Fruit fly (Drosophila melanogaster): ENCODE measurements around the gene CG34313.

CG34313 gene

dm6 chr2L:16887660-16888573 lies 8.6 kb downstream of the CG34313 start, which contains the start of the genes osi and tweek (continued):
- peak; percentile 44 for TF ChIP-seq ey (GFP tag; optimal IDR thresholded peaks at IDR 0.05)
- TF ChIP-seq Myc (optimal IDR thresholded peaks at IDR 0.05), result peak; percentile 87
- no peak for TF ChIP-seq usp (GFP tag; optimal IDR thresholded peaks at IDR 0.05)
- peak; percentile 55 for TF ChIP-seq rgr (GFP tag; optimal IDR thresholded peaks at IDR 0.05)
- peak; percentile 10 for TF ChIP-seq GATAd (GFP tag; optimal IDR thresholded peaks at IDR 0.05)

DNA sequence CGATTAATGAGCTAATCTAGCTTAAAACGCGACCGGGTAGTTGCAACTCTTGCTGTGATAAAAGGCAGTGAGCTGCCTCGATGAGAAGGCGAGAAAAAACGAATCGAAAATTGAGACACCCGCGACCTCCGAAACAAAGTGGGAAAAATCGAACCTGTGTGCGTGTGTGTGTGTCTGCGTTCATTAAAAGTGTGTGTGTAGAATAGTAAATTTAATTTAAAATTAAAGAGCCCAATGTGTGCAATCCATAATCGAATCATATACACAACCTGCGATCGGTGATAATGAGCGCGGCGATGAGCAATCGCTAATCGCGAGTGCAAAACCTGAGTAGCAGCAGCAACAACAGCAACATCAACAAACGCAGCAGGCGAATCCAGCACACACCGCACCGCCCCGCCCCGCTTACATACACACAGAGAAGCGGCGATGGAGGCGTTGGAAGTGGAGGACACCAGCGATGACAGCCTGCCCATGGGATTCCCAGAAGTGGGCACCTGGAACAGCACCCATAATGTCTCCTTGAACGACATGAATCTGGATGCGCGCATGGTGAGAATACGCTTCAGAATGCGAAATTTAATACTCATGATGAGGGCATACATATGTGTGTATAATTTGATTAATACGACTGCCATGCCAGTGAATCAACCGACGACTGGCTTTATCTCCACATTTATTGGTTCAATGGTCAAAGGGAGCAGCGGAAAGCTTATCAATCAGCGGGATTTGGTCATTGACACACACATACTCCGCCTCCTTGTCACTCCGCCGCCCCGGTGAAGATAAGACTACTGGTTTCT lies 9.5 kb downstream of the CG34313 start:
- peak; percentile 55 for TF ChIP-seq Jra (GFP tag; optimal IDR thresholded peaks at IDR 0.05)
- no peak for TF ChIP-seq Rel (GFP tag; optimal IDR thresholded peaks at IDR 0.05)
- peak; percentile 42 for TF ChIP-seq Rel (tag; optimal IDR thresholded peaks at IDR 0.05)
- TF ChIP-seq Hnf4 (GFP tag; optimal IDR thresholded peaks at IDR 0.05), result peak; percentile 52
- TF ChIP-seq br (GFP tag; optimal IDR thresholded peaks at IDR 0.05), result peak; percentile 74
- no peak for TF ChIP-seq OdsH (GFP tag; optimal IDR thresholded peaks at IDR 0.05)

dm6 chr2L:16889608-16890007 lies 10.3 kb downstream of the CG34313 start, which contains the start of gene CG42556:
Gene CG42556, plus strand, starts transcription at chr2L:16889908.
- no peak for TF ChIP-seq N (GFP tag; optimal IDR thresholded peaks at IDR 0.05)
- TF ChIP-seq usp (GFP tag; optimal IDR thresholded peaks at IDR 0.05), result no peak
- TF ChIP-seq brk (GFP tag; optimal IDR thresholded peaks at IDR 0.05), result no peak
- no peak for TF ChIP-seq Sp1 (GFP tag; optimal IDR thresholded peaks at IDR 0.05)
- no peak for TF ChIP-seq Myc (optimal IDR thresholded peaks at IDR 0.05)
- TF ChIP-seq Dif (GFP tag; optimal IDR thresholded peaks at IDR 0.05; ENCODE audit: partially characterized antibody), result no peak
- no peak for TF ChIP-seq woc (GFP tag; optimal IDR thresholded peaks at IDR 0.05)
- TF ChIP-seq pan (optimal IDR thresholded peaks at IDR 0.05), result no peak
- no peak for TF ChIP-seq tai (GFP tag; optimal IDR thresholded peaks at IDR 0.05)
- no peak for TF ChIP-seq dmrt93B (GFP tag; optimal IDR thresholded peaks at IDR 0.05)

- no peak for TF ChIP-seq GATAd (GFP tag; optimal IDR thresholded peaks at IDR 0.05)
- no peak for TF ChIP-seq fru (GFP tag; optimal IDR thresholded peaks at IDR 0.05)
- no peak for TF ChIP-seq lola (GFP tag; optimal IDR thresholded peaks at IDR 0.05)
- TF ChIP-seq rgr (GFP tag; optimal IDR thresholded peaks at IDR 0.05), result no peak
- TF ChIP-seq Hr83 (GFP tag; optimal IDR thresholded peaks at IDR 0.05; ENCODE audit: poor library complexity, severe bottlenecking), result no peak
- TF ChIP-seq HLH106 (tag; optimal IDR thresholded peaks at IDR 0.05), result no peak
- TF ChIP-seq usp (GFP tag; optimal IDR thresholded peaks at IDR 0.05), result no peak
- no peak for TF ChIP-seq CrebA (GFP tag; optimal IDR thresholded peaks at IDR 0.05; ENCODE audit: borderline replicate concordance)
- TF ChIP-seq ey (GFP tag; optimal IDR thresholded peaks at IDR 0.05), result no peak
- TF ChIP-seq dsf (GFP tag; optimal IDR thresholded peaks at IDR 0.05; ENCODE audit: borderline replicate concordance), result no peak
- no peak for TF ChIP-seq pan (optimal IDR thresholded peaks at IDR 0.05)
- TF ChIP-seq sv (GFP tag; optimal IDR thresholded peaks at IDR 0.05), result no peak
- TF ChIP-seq Jra (GFP tag; optimal IDR thresholded peaks at IDR 0.05), result no peak
- no peak for TF ChIP-seq CG9705 (GFP tag; optimal IDR thresholded peaks at IDR 0.05)
- TF ChIP-seq Hr78 (GFP tag; optimal IDR thresholded peaks at IDR 0.05), result no peak
- TF ChIP-seq brk (GFP tag; optimal IDR thresholded peaks at IDR 0.05), result no peak
- no peak for TF ChIP-seq tai (GFP tag; optimal IDR thresholded peaks at IDR 0.05)
- TF ChIP-seq psq (GFP tag; optimal IDR thresholded peaks at IDR 0.05), result no peak
- no peak for TF ChIP-seq Mio (GFP tag; optimal IDR thresholded peaks at IDR 0.05)
Observed at dm6 chr2L:16900373-16900772, 21.1 kb downstream of the CG34313 start, which contains the start of gene CG31805. Gene CG31805, minus strand, starts transcription at chr2L:16900473.

DNA sequence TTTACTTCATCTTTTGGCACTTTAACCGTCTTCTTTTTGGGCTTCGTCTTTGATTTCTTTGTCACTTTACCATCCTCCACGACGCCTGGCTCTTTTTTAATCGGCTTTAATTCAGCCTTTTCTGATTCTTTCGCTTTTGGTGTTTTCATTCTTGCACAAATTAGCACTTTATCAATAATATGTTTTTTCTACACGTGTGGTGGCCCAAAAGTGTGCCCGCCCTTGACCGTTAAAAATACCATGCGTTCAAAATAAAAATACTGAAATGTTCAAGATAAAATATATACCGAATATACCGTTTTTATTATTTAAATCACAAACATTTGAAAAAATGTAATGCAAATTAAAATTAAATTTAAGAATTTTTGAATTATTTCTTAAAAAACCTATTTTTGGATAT lies 22.7 kb downstream of the CG34313 start, which contains the start of gene CG12288:
TSS of gene CG12288 (minus strand) at position 216 of the 400 bp plus-strand sequence.
- TF ChIP-seq psq (GFP tag; optimal IDR thresholded peaks at IDR 0.05) (no peak), Mio (GFP tag; optimal IDR thresholded peaks at IDR 0.05) (no peak), CrebA (GFP tag; optimal IDR thresholded peaks at IDR 0.05; ENCODE audit: borderline replicate concordance) (no peak), Hr83 (GFP tag; optimal IDR thresholded peaks at IDR 0.05; ENCODE audit: poor library complexity, severe bottlenecking) (no peak), N (GFP tag; optimal IDR thresholded peaks at IDR 0.05) (no peak), dsf (GFP tag; optimal IDR thresholded peaks at IDR 0.05; ENCODE audit: borderline replicate concordance) (no peak), dl (GFP tag; optimal IDR thresholded peaks at IDR 0.05; ENCODE audit: insufficient read depth in 1 of 2, partially characterized antibody in 2 of 2) (no peak), Sp1 (GFP tag; optimal IDR thresholded peaks at IDR 0.05) (no peak), Dfd (GFP tag; optimal IDR thresholded peaks at IDR 0.05) (no peak)

Data from whole organism, wandering third instar larva.